Worm (Caenorhabditis elegans) whole organism, mixed stage, embryonic: ENCODE results near the gene shw-1.
A peak's percentile ranks its signal among the peaks of the same experiment; 100 is the strongest.

Experiments
- M03D4.4 ChIP-seq: sonication (generic microtip); optimal IDR thresholded peaks from 2 replicates; lab custom pipeline; 2017; ENCODE audit warnings: mild to moderate bottlenecking, missing genetic modification characterization, missing compliant biosample characterization
- bed-3 ChIP-seq: fragments of 200-800 bp; sonication (Bioruptor generic); optimal IDR thresholded peaks from 3 replicates; lab custom pipeline; 2018; ENCODE audit warnings: mild to moderate bottlenecking, missing genetic modification characterization, moderate library complexity, missing compliant biosample characterization
- blmp-1 ChIP-seq: fragments of 150-350 bp; optimal IDR thresholded peaks from 2 replicates; lab custom pipeline; 2014; ENCODE audit warnings: missing biosample characterization, missing genetic modification characterization
- ceh-39 ChIP-seq: fragments of 150-350 bp; optimal IDR thresholded peaks from 2 replicates; lab custom pipeline; 2014; ENCODE audit warnings: missing biosample characterization, missing genetic modification characterization
- ceh-43 ChIP-seq: fragments of 200-800 bp; sonication (Bioruptor generic); optimal IDR thresholded peaks from 2 replicates; lab custom pipeline; 2018; ENCODE audit warnings: mild to moderate bottlenecking, missing genetic modification characterization, moderate library complexity, missing compliant biosample characterization
- ceh-83 ChIP-seq: fragments of 200-800 bp; sonication (Bioruptor generic); optimal IDR thresholded peaks from 2 replicates; lab custom pipeline; 2018; ENCODE audit warnings: mild to moderate bottlenecking, missing genetic modification characterization, missing compliant biosample characterization
- ces-1 ChIP-seq: fragments of 150-350 bp; optimal IDR thresholded peaks from 2 replicates; lab custom pipeline; 2014; ENCODE audit warnings: missing biosample characterization, missing genetic modification reagents, missing genetic modification characterization
- cnd-1 ChIP-seq: fragments of 200-800 bp; sonication (Bioruptor generic); optimal IDR thresholded peaks from 2 replicates; lab custom pipeline; 2018; ENCODE audit warnings: mild to moderate bottlenecking, missing genetic modification characterization, missing compliant biosample characterization
- drap-1 ChIP-seq: fragments of 200-800 bp; sonication (Bioruptor generic); optimal IDR thresholded peaks from 3 replicates; lab custom pipeline; 2018; ENCODE audit warnings: mild to moderate bottlenecking, missing genetic modification characterization, missing compliant biosample characterization
- elt-1 ChIP-seq: sonication (generic microtip); optimal IDR thresholded peaks from 2 replicates; lab custom pipeline; 2017; ENCODE audit warnings: missing genetic modification characterization, mild to moderate bottlenecking, missing compliant biosample characterization, antibody characterized with exemption, moderate library complexity, borderline replicate concordance; ENCODE audit not compliant: insufficient read depth
- elt-3 ChIP-seq: fragments of 150-350 bp; optimal IDR thresholded peaks from 2 replicates; lab custom pipeline; 2014; ENCODE audit warnings: missing biosample characterization, missing genetic modification characterization
- flh-1 ChIP-seq: fragments of 200-800 bp; sonication (Bioruptor generic); optimal IDR thresholded peaks from 2 replicates; lab custom pipeline; 2018; ENCODE audit warnings: mild to moderate bottlenecking, missing genetic modification characterization, moderate library complexity, missing compliant biosample characterization
- ham-2 ChIP-seq: fragments of 200-800 bp; sonication (Bioruptor generic); optimal IDR thresholded peaks from 2 replicates; lab custom pipeline; 2018; ENCODE audit warnings: mild to moderate bottlenecking, missing genetic modification characterization, missing compliant biosample characterization
- hlh-1 ChIP-seq: fragments of 150-350 bp; optimal IDR thresholded peaks from 2 replicates; lab custom pipeline; 2014; ENCODE audit warnings: missing biosample characterization, missing genetic modification reagents, missing genetic modification characterization
- lin-13 ChIP-seq: fragments of 150-350 bp; optimal IDR thresholded peaks from 2 replicates; lab custom pipeline; 2014; ENCODE audit warnings: missing biosample characterization, missing genetic modification characterization
- lin-32 ChIP-seq: fragments of 200-800 bp; sonication (Bioruptor generic); optimal IDR thresholded peaks from 2 replicates; lab custom pipeline; 2018; ENCODE audit warnings: mild to moderate bottlenecking, missing genetic modification characterization, missing compliant biosample characterization
- lsy-2 ChIP-seq: fragments of 150-350 bp; optimal IDR thresholded peaks from 2 replicates; lab custom pipeline; 2014; ENCODE audit warnings: missing biosample characterization, missing genetic modification characterization
- mab-5 ChIP-seq: fragments of 150-350 bp; optimal IDR thresholded peaks from 2 replicates; lab custom pipeline; 2014; ENCODE audit warnings: missing biosample characterization, missing genetic modification characterization
- mep-1 ChIP-seq: fragments of 150-350 bp; optimal IDR thresholded peaks from 2 replicates; lab custom pipeline; 2017; ENCODE audit warnings: missing biosample characterization, missing genetic modification reagents, missing genetic modification characterization, inconsistent platforms
- mls-2 ChIP-seq: sonication (generic microtip); optimal IDR thresholded peaks from 2 replicates; lab custom pipeline; 2016; ENCODE audit warnings: mild to moderate bottlenecking, missing genetic modification characterization, moderate library complexity, missing compliant biosample characterization
- nhr-12 ChIP-seq: fragments of 150-350 bp; optimal IDR thresholded peaks from 2 replicates; lab custom pipeline; 2014; ENCODE audit warnings: missing biosample characterization, missing genetic modification characterization
- nhr-2 ChIP-seq: fragments of 150-350 bp; optimal IDR thresholded peaks from 2 replicates; lab custom pipeline; 2014; ENCODE audit warnings: missing biosample characterization, missing genetic modification characterization
- nhr-237 ChIP-seq: fragments of 150-350 bp; optimal IDR thresholded peaks from 2 replicates; lab custom pipeline; 2014; ENCODE audit warnings: missing biosample characterization, missing genetic modification characterization
- nhr-28 ChIP-seq: fragments of 150-350 bp; optimal IDR thresholded peaks from 2 replicates; lab custom pipeline; 2014; ENCODE audit warnings: missing biosample characterization, missing genetic modification characterization
- nhr-76 ChIP-seq: sonication (generic microtip); optimal IDR thresholded peaks from 2 replicates; lab custom pipeline; 2017; ENCODE audit warnings: missing biosample characterization, missing genetic modification characterization
- pha-4 ChIP-seq: fragments of 150-350 bp; optimal IDR thresholded peaks from 2 replicates; lab custom pipeline; 2018; ENCODE audit warnings: missing biosample characterization, missing genetic modification reagents, missing genetic modification characterization
- sem-2 ChIP-seq: fragments of 200-800 bp; sonication (Bioruptor generic); optimal IDR thresholded peaks from 2 replicates; lab custom pipeline; 2018; ENCODE audit warnings: mild to moderate bottlenecking, missing genetic modification characterization, missing compliant biosample characterization
- snpc-4 ChIP-seq: fragments of 150-350 bp; optimal IDR thresholded peaks from 2 replicates; lab custom pipeline; 2014; ENCODE audit warnings: missing biosample characterization, missing genetic modification characterization
- sptf-1 ChIP-seq: sonication (generic microtip); optimal IDR thresholded peaks from 2 replicates; lab custom pipeline; 2017; ENCODE audit warnings: mild to moderate bottlenecking, missing genetic modification characterization, moderate library complexity, missing compliant biosample characterization
- tbx-8 ChIP-seq: fragments of 200-800 bp; sonication (Bioruptor generic); optimal IDR thresholded peaks from 2 replicates; lab custom pipeline; 2018; ENCODE audit warnings: mild to moderate bottlenecking, missing genetic modification characterization, moderate library complexity, missing compliant biosample characterization
- unc-120 ChIP-seq: sonication (generic microtip); optimal IDR thresholded peaks from 2 replicates; lab custom pipeline; 2017; ENCODE audit warnings: missing genetic modification characterization, missing compliant biosample characterization; ENCODE audit not compliant: poor library complexity, severe bottlenecking
- unc-39 ChIP-seq: fragments of 150-350 bp; optimal IDR thresholded peaks from 2 replicates; lab custom pipeline; 2014; ENCODE audit warnings: missing biosample characterization, missing genetic modification characterization
- unc-62 ChIP-seq: fragments of 150-350 bp; optimal IDR thresholded peaks from 2 replicates; lab custom pipeline; 2014; ENCODE audit warnings: missing biosample characterization, missing genetic modification reagents, missing genetic modification characterization
- zip-8 ChIP-seq: fragments of 150-350 bp; optimal IDR thresholded peaks from 2 replicates; lab custom pipeline; 2014; ENCODE audit warnings: missing biosample characterization, missing genetic modification characterization
- ztf-11 ChIP-seq: fragments of 150-350 bp; optimal IDR thresholded peaks from 2 replicates; lab custom pipeline; 2014; ENCODE audit warnings: missing biosample characterization, missing genetic modification characterization

shw-1 gene

ce11 chrII:8325002-8325539 lies 3.8 kb upstream of the shw-1 start, which contains the start of the genes ran-3 and C26D10.3:
Gene ran-3, minus strand, starts transcription at chrII:8325052.
Gene C26D10.3, plus strand, starts transcription at chrII:8325386.
- TF ChIP-seq elt-1 (tag; lab: Kevin White, UChicago) (no peak), hlh-1 (peak; percentile 64), unc-39 (tag; lab: Kevin White, UChicago) (no peak), sptf-1 (tag; lab: Kevin White, UChicago) (peak; percentile 66), tbx-8 (peak; percentile 19), flh-1 (no peak), mep-1 (no peak), elt-3 (no peak), bed-3 (GFP tag; lab: Kevin White, UChicago) (peak; percentile 38), nhr-12 (tag; lab: Kevin White, UChicago) (peak; percentile 42), zip-8 (no peak), lin-32 (GFP tag; lab: Kevin White, UChicago) (no peak), ceh-83 (GFP tag; lab: Kevin White, UChicago) (no peak), ham-2 (GFP tag; lab: Kevin White, UChicago) (no peak), ceh-39 (no peak), lin-13 (tag; lab: Kevin White, UChicago) (peak; percentile 37), sem-2 (no peak), unc-120 (tag; lab: Kevin White, UChicago) (no peak), nhr-76 (tag; lab: Kevin White, UChicago) (no peak), snpc-4 (no peak), unc-62 (GFP tag; lab: Kevin White, UChicago) (no peak), ztf-11 (tag; lab: Kevin White, UChicago) (peak; percentile 43), ceh-43 (GFP tag; lab: Kevin White, UChicago) (peak; percentile 8), mls-2 (peak; percentile 24), nhr-28 (no peak), nhr-237 (tag; lab: Kevin White, UChicago) (no peak), nhr-2 (tag; lab: Kevin White, UChicago) (peak; percentile 6), ces-1 (GFP tag; lab: Kevin White, UChicago) (peak; percentile 29), M03D4.4 (tag; lab: Kevin White, UChicago) (peak; percentile 40), lsy-2 (tag; lab: Kevin White, UChicago) (peak; percentile 29), blmp-1 (tag; lab: Kevin White, UChicago) (no peak), pha-4 (tag; lab: Kevin White, UChicago) (peak; percentile 55), cnd-1 (tag; lab: Kevin White, UChicago) (peak; percentile 40), drap-1 (GFP tag; lab: Kevin White, UChicago) (peak; percentile 43), mab-5 (tag; lab: Kevin White, UChicago) (no peak)

DNA sequence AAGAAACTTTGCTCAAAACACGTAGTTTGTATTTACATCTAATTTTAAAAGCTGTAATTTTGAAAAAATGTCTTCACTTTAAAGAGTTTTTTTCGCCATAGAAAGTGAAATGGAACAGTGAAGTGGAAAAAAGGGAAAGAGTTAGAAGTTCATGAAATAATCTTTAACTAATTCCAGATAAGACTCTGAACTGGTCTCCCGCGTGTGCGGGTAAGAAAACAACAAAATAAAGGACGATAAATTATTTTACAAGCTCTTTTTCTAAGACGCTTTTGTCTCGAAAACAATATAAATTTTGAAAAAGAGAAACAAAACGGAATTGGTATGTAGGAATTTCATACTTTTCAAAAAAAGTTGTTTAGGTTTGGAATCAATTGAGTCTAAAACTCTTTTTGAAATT lies 4.6 kb downstream of the shw-1 start:
- TF ChIP-seq snpc-4 = no peak
- no peak for TF ChIP-seq drap-1 (GFP tag; lab: Kevin White, UChicago)
- TF ChIP-seq nhr-76 (tag; lab: Kevin White, UChicago) = no peak
- no peak for TF ChIP-seq hlh-1
- no peak for TF ChIP-seq pha-4 (tag; lab: Kevin White, UChicago)
- TF ChIP-seq ceh-83 (GFP tag; lab: Kevin White, UChicago) = no peak
- TF ChIP-seq blmp-1 (tag; lab: Kevin White, UChicago) = no peak
- no peak for TF ChIP-seq nhr-28
- TF ChIP-seq ceh-43 (GFP tag; lab: Kevin White, UChicago) = no peak
- no peak for TF ChIP-seq nhr-2 (tag; lab: Kevin White, UChicago)
- TF ChIP-seq mab-5 (tag; lab: Kevin White, UChicago) = no peak
- no peak for TF ChIP-seq lin-32 (GFP tag; lab: Kevin White, UChicago)
- no peak for TF ChIP-seq zip-8
- TF ChIP-seq bed-3 (GFP tag; lab: Kevin White, UChicago) = no peak
- TF ChIP-seq nhr-12 (tag; lab: Kevin White, UChicago) = no peak
- TF ChIP-seq unc-62 (GFP tag; lab: Kevin White, UChicago) = no peak
- no peak for TF ChIP-seq tbx-8
- no peak for TF ChIP-seq ztf-11 (tag; lab: Kevin White, UChicago)
- no peak for TF ChIP-seq elt-3
- TF ChIP-seq ceh-39 = no peak

DNA sequence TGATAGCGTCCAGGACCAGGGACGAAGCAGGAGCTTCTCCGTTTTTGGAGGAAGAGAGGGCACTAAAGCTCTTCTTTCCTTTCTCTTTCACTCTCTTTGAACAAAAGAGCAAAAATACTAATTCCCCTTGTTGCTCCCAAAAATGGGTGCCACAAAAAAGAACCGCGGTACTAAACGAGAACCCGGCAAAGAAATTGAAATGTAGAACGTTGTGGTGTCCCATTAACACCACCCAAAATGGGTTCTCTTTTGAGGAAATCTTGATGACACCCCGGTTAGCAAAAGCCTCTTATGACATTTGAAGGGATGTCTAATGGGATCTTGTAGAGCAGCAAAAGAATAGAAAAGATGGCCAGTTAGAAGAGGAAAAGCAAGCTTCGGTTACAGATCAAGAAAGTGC lies 6.5 kb downstream of the shw-1 start:
- TF ChIP-seq unc-120 (tag; lab: Kevin White, UChicago) (no peak), lin-13 (tag; lab: Kevin White, UChicago) (no peak), zip-8 (no peak), drap-1 (GFP tag; lab: Kevin White, UChicago) (no peak)
